Fruit fly (Drosophila melanogaster): Measurements from ENCODE around the gene Strump.

Strump gene

DNA sequence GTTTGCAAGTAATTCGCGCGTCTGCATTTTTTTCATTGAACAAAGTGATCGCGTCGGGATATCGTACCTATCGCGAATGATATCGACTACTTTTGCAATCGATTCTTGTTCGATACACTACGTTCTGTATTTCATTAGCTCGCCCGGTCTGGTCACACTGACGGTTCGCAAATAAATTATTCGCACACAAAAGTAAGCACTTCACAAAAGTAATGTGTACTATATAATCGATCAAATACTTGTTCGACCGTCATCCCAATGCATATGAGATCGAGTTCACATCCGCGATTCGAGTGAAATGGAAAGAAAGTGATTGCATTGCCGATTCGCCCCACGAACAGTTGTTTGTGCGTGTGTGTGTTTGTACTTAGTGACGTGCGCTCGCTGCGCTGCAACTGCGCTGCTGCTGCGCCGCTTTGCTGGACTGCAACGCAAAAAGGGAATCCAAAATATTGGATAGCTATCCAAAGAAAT lies 31.4 kb upstream of the Strump start, which contains the start of the genes CG5235 and ClC-c (continued):
- TF ChIP-seq CG11723 (GFP tag; optimal IDR thresholded peaks at IDR 0.05): no peak
- peak; percentile 87 for TF ChIP-seq CG9797 (GFP tag; optimal IDR thresholded peaks at IDR 0.05)
- TF ChIP-seq CG10209 (GFP tag; optimal IDR thresholded peaks at IDR 0.05): no peak
- TF ChIP-seq zen (tag; optimal IDR thresholded peaks at IDR 0.05): peak; percentile 28
- peak; percentile 92 for TF ChIP-seq CG4617 (GFP tag; optimal IDR thresholded peaks at IDR 0.05; ENCODE audit: borderline replicate concordance)
- TF ChIP-seq CG2120 (GFP tag; optimal IDR thresholded peaks at IDR 0.05): peak; percentile 9
- peak; percentile 74 for TF ChIP-seq inv (GFP tag; IDR thresholded peaks at IDR 0.05; ENCODE audit: partially characterized antibody)
- TF ChIP-seq E2f2 (GFP tag; IDR thresholded peaks at IDR 0.05): peak; percentile 78
- no peak for TF ChIP-seq insv (GFP tag; optimal IDR thresholded peaks at IDR 0.05)
- no peak for TF ChIP-seq Antp (GFP tag; optimal IDR thresholded peaks at IDR 0.05)
- peak; percentile 21; the same call in 1 of the 2 replicates for TF ChIP-seq CG42726 (GFP tag; IDR thresholded peaks at IDR 0.05; ENCODE audit: partially characterized antibody)
- TF ChIP-seq al (GFP tag; IDR thresholded peaks at IDR 0.05): no peak
- peak; percentile 77 for TF ChIP-seq Opbp (GFP tag; IDR thresholded peaks at IDR 0.05; ENCODE audit: partially characterized antibody)
- peak; percentile 97 for TF ChIP-seq Adf1 (GFP tag; IDR thresholded peaks at IDR 0.05)
- TF ChIP-seq fd3F (GFP tag; optimal IDR thresholded peaks at IDR 0.05): no peak
- no peak for TF ChIP-seq slou (GFP tag; optimal IDR thresholded peaks at IDR 0.05)
- TF ChIP-seq CG13624 (GFP tag; optimal IDR thresholded peaks at IDR 0.05): peak; percentile 37
- no peak for TF ChIP-seq luna (GFP tag; optimal IDR thresholded peaks at IDR 0.05)
- TF ChIP-seq Dll (GFP tag; IDR thresholded peaks at IDR 0.05; ENCODE audit: partially characterized antibody): peak; percentile 83
- peak; percentile 40 for TF ChIP-seq CG10267 (tag; optimal IDR thresholded peaks at IDR 0.05)
- peak; percentile 45 for TF ChIP-seq CG34376 (GFP tag; optimal IDR thresholded peaks at IDR 0.05)
- peak; percentile 86 for TF ChIP-seq tna (GFP tag; IDR thresholded peaks at IDR 0.05; ENCODE audit: partially characterized antibody)
- TF ChIP-seq Bgb (GFP tag; IDR thresholded peaks at IDR 0.05; ENCODE audit: partially characterized antibody): peak; percentile 85
- TF ChIP-seq ATbp (GFP tag; optimal IDR thresholded peaks at IDR 0.05): no peak
- TF ChIP-seq CG7963 (GFP tag; IDR thresholded peaks at IDR 0.05; ENCODE audit: partially characterized antibody): peak; percentile 86
- TF ChIP-seq CHES-1-like (GFP tag; optimal IDR thresholded peaks at IDR 0.05): peak; percentile 51
- peak; percentile 88 for TF ChIP-seq gfzf (GFP tag; optimal IDR thresholded peaks at IDR 0.05)
- TF ChIP-seq p53 (GFP tag; optimal IDR thresholded peaks at IDR 0.05): no peak
- peak; percentile 26 for TF ChIP-seq HmgZ (tag; optimal IDR thresholded peaks at IDR 0.05)
- TF ChIP-seq ci (GFP tag; IDR thresholded peaks at IDR 0.05): peak; percentile 25; the same call in 1 of the 3 replicates
- TF ChIP-seq CG11560 (tag; IDR thresholded peaks at IDR 0.05): peak; percentile 97
- TF ChIP-seq YL-1 (GFP tag; optimal IDR thresholded peaks at IDR 0.05): peak; percentile 84
- peak; percentile 96 for TF ChIP-seq MESR4 (GFP tag; optimal IDR thresholded peaks at IDR 0.05)
- no peak for TF ChIP-seq CG3838 (GFP tag; optimal IDR thresholded peaks at IDR 0.05)
- no peak for TF ChIP-seq Side (GFP tag; optimal IDR thresholded peaks at IDR 0.05)
- no peak for TF ChIP-seq Lim3 (GFP tag; IDR thresholded peaks at IDR 0.05)
- TF ChIP-seq D (optimal IDR thresholded peaks at IDR 0.05): peak; percentile 41
- no peak for TF ChIP-seq D (GFP tag; optimal IDR thresholded peaks at IDR 0.05)
- no peak for TF ChIP-seq cwo (GFP tag; optimal IDR thresholded peaks at IDR 0.05)
- TF ChIP-seq CG16813 (GFP tag; IDR thresholded peaks at IDR 0.05; ENCODE audit: partially characterized antibody): peak; percentile 79
- no peak for TF ChIP-seq CG6175 (GFP tag; IDR thresholded peaks at IDR 0.05)
- no peak for TF ChIP-seq ap (GFP tag; IDR thresholded peaks at IDR 0.05)
- TF ChIP-seq pzg (GFP tag; optimal IDR thresholded peaks at IDR 0.05): peak; percentile 84
- TF ChIP-seq lbe (GFP tag; optimal IDR thresholded peaks at IDR 0.05): peak; percentile 29
- no peak for TF ChIP-seq kah (GFP tag; optimal IDR thresholded peaks at IDR 0.05)
- no peak for TF ChIP-seq PHDP (tag; optimal IDR thresholded peaks at IDR 0.05)
- TF ChIP-seq ato (GFP tag; IDR thresholded peaks at IDR 0.05; ENCODE audit: partially characterized antibody): peak; percentile 78
- TF ChIP-seq Sox100B (GFP tag; optimal IDR thresholded peaks at IDR 0.05): no peak
- TF ChIP-seq Abd-B (GFP tag; optimal IDR thresholded peaks at IDR 0.05): no peak
- TF ChIP-seq CG3281 (GFP tag; optimal IDR thresholded peaks at IDR 0.05): no peak
